Fruit fly (Drosophila melanogaster): ENCODE results near the gene daw.

Gene daw

dm6 chr2L:2861140-2861884 is 56.3 kb downstream of the daw start (continued):
- TF ChIP-seq CG18262 (tag; optimal IDR thresholded peaks at IDR 0.05) (no peak), hth (optimal IDR thresholded peaks at IDR 0.05) (no peak), twi (tag; optimal IDR thresholded peaks at IDR 0.05) (no peak), ttk (GFP tag; IDR thresholded peaks at IDR 0.05) (no peak), so (GFP tag; IDR thresholded peaks at IDR 0.05) (0 out of 3 replicates have a peak, but pooled peaks have one; percentile 13), amos (GFP tag; IDR thresholded peaks at IDR 0.05; ENCODE audit: partially characterized antibody) (no peak), BEAF-32 (GFP tag; optimal IDR thresholded peaks at IDR 0.05) (no peak), CG8089 (GFP tag; optimal IDR thresholded peaks at IDR 0.05) (no peak), CG7987 (GFP tag; optimal IDR thresholded peaks at IDR 0.05) (no peak), da (GFP tag; optimal IDR thresholded peaks at IDR 0.05) (no peak), Stat92E (GFP tag; optimal IDR thresholded peaks at IDR 0.05) (no peak), mirr (GFP tag; optimal IDR thresholded peaks at IDR 0.05) (peak; percentile 52), HLH4C (GFP tag; IDR thresholded peaks at IDR 0.05; ENCODE audit: partially characterized antibody) (no peak), CG17385 (GFP tag; optimal IDR thresholded peaks at IDR 0.05) (peak; percentile 7), Usf (GFP tag; optimal IDR thresholded peaks at IDR 0.05) (no peak), CG14860 (GFP tag; IDR thresholded peaks at IDR 0.05; ENCODE audit: partially characterized antibody) (no peak), Aef1 (GFP tag; IDR thresholded peaks at IDR 0.05) (no peak), CG3281 (GFP tag; optimal IDR thresholded peaks at IDR 0.05) (no peak), CG10366 (GFP tag; IDR thresholded peaks at IDR 0.05) (no peak), en (GFP tag; optimal IDR thresholded peaks at IDR 0.05) (no peak), CG12659 (GFP tag; optimal IDR thresholded peaks at IDR 0.05) (no peak), CG14441 (GFP tag; IDR thresholded peaks at IDR 0.05) (no peak), CG17328 (GFP tag; IDR thresholded peaks at IDR 0.05) (no peak), Dref (GFP tag; IDR thresholded peaks at IDR 0.05) (no peak), slp2 (GFP tag; optimal IDR thresholded peaks at IDR 0.05) (no peak), chinmo (GFP tag; IDR thresholded peaks at IDR 0.05; ENCODE audit: partially characterized antibody) (peak; percentile 91; the same call in 3 of the 4 replicates), CG17359 (tag; optimal IDR thresholded peaks at IDR 0.05) (no peak), schlank (tag; optimal IDR thresholded peaks at IDR 0.05) (no peak), mam (GFP tag; optimal IDR thresholded peaks at IDR 0.05) (no peak), dmrt99B (tag; optimal IDR thresholded peaks at IDR 0.05) (no peak), CG5953 (GFP tag; IDR thresholded peaks at IDR 0.05) (no peak), CG14050 (GFP tag; IDR thresholded peaks at IDR 0.05) (no peak), zf30C (GFP tag; optimal IDR thresholded peaks at IDR 0.05) (no peak), cwo (GFP tag; optimal IDR thresholded peaks at IDR 0.05) (no peak), CG30431 (GFP tag; optimal IDR thresholded peaks at IDR 0.05) (no peak), p53 (GFP tag; optimal IDR thresholded peaks at IDR 0.05) (no peak), HHEX (GFP tag; optimal IDR thresholded peaks at IDR 0.05) (no peak), zen (tag; optimal IDR thresholded peaks at IDR 0.05) (no peak), tap (tag; optimal IDR thresholded peaks at IDR 0.05) (no peak), Taf1 (GFP tag; IDR thresholded peaks at IDR 0.05) (no peak), CG5245 (GFP tag; optimal IDR thresholded peaks at IDR 0.05) (no peak), stwl (tag; optimal IDR thresholded peaks at IDR 0.05) (no peak), trem (tag; optimal IDR thresholded peaks at IDR 0.05) (no peak), inv (GFP tag; IDR thresholded peaks at IDR 0.05; ENCODE audit: partially characterized antibody) (no peak), CG6683 (GFP tag; optimal IDR thresholded peaks at IDR 0.05) (no peak), ci (GFP tag; IDR thresholded peaks at IDR 0.05) (peak; percentile 77), CG7556 (GFP tag; optimal IDR thresholded peaks at IDR 0.05) (no peak), CG31224 (GFP tag; IDR thresholded peaks at IDR 0.05) (no peak), gcm (GFP tag; optimal IDR thresholded peaks at IDR 0.05) (peak; percentile 29), Dbx (GFP tag; IDR thresholded peaks at IDR 0.05) (peak; percentile 7; the same call in 1 of the 3 replicates)

Measured in whole organism, embryonic.